ENCODE assay signal across 1 fruit fly cellular context in the genomic region with DNA sequence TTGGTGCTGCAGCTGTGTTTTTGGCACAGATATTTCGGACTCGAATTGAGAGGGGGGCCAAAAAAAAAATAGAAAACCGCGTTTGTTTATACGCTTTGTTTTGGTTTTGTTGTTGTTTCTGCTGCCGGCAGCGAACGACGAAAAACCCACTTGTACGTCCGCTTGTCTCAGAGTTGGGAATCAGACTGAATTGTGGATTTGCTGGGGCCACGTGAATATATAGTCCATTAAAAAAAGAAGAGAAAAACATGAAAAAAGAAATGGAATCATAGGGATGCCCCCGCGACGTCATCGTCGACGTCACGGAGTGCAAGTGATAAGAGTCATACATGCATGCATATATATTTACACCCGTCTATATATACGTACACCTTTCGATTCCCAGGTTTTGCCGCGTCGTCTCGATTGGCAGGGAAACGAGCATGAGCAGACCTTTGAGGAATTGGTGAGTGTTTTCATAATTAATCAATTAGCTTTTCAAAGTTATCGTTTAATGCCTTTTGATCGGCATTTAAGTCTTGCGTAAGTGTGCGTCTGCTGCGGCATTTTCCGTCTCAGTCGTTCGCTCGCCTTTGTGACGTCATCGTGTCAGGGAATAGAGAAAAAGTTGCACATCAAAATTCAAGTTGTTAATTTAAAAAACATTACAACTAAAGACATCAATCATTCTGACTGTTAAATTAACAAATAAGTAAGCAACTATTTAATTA.
TF ChIP-seq lines count a peak whose summit lies in the region.

No protein-coding gene starts in this region.

TF ChIP-seq in whole organism, embryonic, 481 proteins besides CTCF, POLR2A, EP300 and RAD21 (continued from another document):
- no peak for TF ChIP-seq CG1602 (GFP tag; optimal IDR thresholded peaks at IDR 0.05; lab: Kevin White, UChicago)
- no peak for TF ChIP-seq CG6272 (GFP tag; IDR thresholded peaks at IDR 0.05; lab: Robert Waterston, UW)
- TF ChIP-seq exex (tag; optimal IDR thresholded peaks at IDR 0.05; lab: Kevin White, UChicago): peak; percentile 71
- no peak for TF ChIP-seq Dfd (GFP tag; optimal IDR thresholded peaks at IDR 0.05; lab: Kevin White, UChicago)
- TF ChIP-seq nmo (GFP tag; optimal IDR thresholded peaks at IDR 0.05; lab: Kevin White, UChicago): no peak
- no peak for TF ChIP-seq CG10209 (GFP tag; optimal IDR thresholded peaks at IDR 0.05; lab: Kevin White, UChicago)
- no peak for TF ChIP-seq ems (GFP tag; optimal IDR thresholded peaks at IDR 0.05; lab: Kevin White, UChicago)
- TF ChIP-seq fd3F (GFP tag; optimal IDR thresholded peaks at IDR 0.05; lab: Kevin White, UChicago): no peak
- TF ChIP-seq Awh (GFP tag; IDR thresholded peaks at IDR 0.05; lab: Robert Waterston, UW): no peak; the same call in 1 of the 2 replicates
- TF ChIP-seq Mad (GFP tag; optimal IDR thresholded peaks at IDR 0.05; lab: Kevin White, UChicago): no peak
- no peak for TF ChIP-seq vfl (GFP tag; optimal IDR thresholded peaks at IDR 0.05; lab: Kevin White, UChicago)
- TF ChIP-seq CG6175 (GFP tag; IDR thresholded peaks at IDR 0.05; lab: Robert Waterston, UW): no peak
- no peak for TF ChIP-seq Eip74EF (GFP tag; optimal IDR thresholded peaks at IDR 0.05; lab: Kevin White, UChicago)
- TF ChIP-seq CG9727 (GFP tag; optimal IDR thresholded peaks at IDR 0.05; lab: Kevin White, UChicago): no peak
- no peak for TF ChIP-seq psq (GFP tag; optimal IDR thresholded peaks at IDR 0.05; lab: Kevin White, UChicago)
- no peak for TF ChIP-seq CG7271 (tag; optimal IDR thresholded peaks at IDR 0.05; lab: Kevin White, UChicago)
- TF ChIP-seq CG3995 (GFP tag; optimal IDR thresholded peaks at IDR 0.05; lab: Kevin White, UChicago): no peak
- TF ChIP-seq CG4707 (GFP tag; optimal IDR thresholded peaks at IDR 0.05; lab: Kevin White, UChicago): no peak
- no peak for TF ChIP-seq hkb (optimal IDR thresholded peaks at IDR 0.05; lab: Kevin White, UChicago)
- no peak for TF ChIP-seq hkb (GFP tag; IDR thresholded peaks at IDR 0.05; lab: Robert Waterston, UW)
- no peak for TF ChIP-seq ro (GFP tag; IDR thresholded peaks at IDR 0.05; lab: Robert Waterston, UW)
- no peak for TF ChIP-seq Atf6 (GFP tag; IDR thresholded peaks at IDR 0.05; lab: Robert Waterston, UW)
- no peak for TF ChIP-seq CG30020 (tag; optimal IDR thresholded peaks at IDR 0.05; lab: Kevin White, UChicago)
- TF ChIP-seq CG12071 (GFP tag; optimal IDR thresholded peaks at IDR 0.05; lab: Kevin White, UChicago): no peak
- TF ChIP-seq CG17328 (GFP tag; IDR thresholded peaks at IDR 0.05; lab: Robert Waterston, UW): no peak
- TF ChIP-seq ewg (GFP tag; optimal IDR thresholded peaks at IDR 0.05; lab: Kevin White, UChicago): no peak
- TF ChIP-seq lov (optimal IDR thresholded peaks at IDR 0.05; lab: Kevin White, UChicago): no peak
- TF ChIP-seq lov (GFP tag; IDR thresholded peaks at IDR 0.05; lab: Robert Waterston, UW): no peak
- TF ChIP-seq CG9932 (GFP tag; IDR thresholded peaks at IDR 0.05; lab: Robert Waterston, UW): no peak
- TF ChIP-seq chm (GFP tag; IDR thresholded peaks at IDR 0.05; lab: Robert Waterston, UW): 0 out of 2 replicates have a peak, but pooled peaks have one; percentile 8
- TF ChIP-seq hbn (GFP tag; IDR thresholded peaks at IDR 0.05; lab: Robert Waterston, UW; ENCODE audit: partially characterized antibody): no peak
- no peak for TF ChIP-seq vvl (GFP tag; IDR thresholded peaks at IDR 0.05; lab: Robert Waterston, UW)
- TF ChIP-seq Fer1 (GFP tag; optimal IDR thresholded peaks at IDR 0.05; lab: Kevin White, UChicago): no peak
- no peak for TF ChIP-seq unc-4 (GFP tag; IDR thresholded peaks at IDR 0.05; lab: Robert Waterston, UW; ENCODE audit: partially characterized antibody)
- TF ChIP-seq CG10431 (GFP tag; optimal IDR thresholded peaks at IDR 0.05; lab: Kevin White, UChicago): no peak
- TF ChIP-seq CG16815 (GFP tag; optimal IDR thresholded peaks at IDR 0.05; lab: Kevin White, UChicago): no peak
- peak; percentile 54 for TF ChIP-seq nom (GFP tag; optimal IDR thresholded peaks at IDR 0.05; lab: Kevin White, UChicago)
- TF ChIP-seq CG18476 (GFP tag; optimal IDR thresholded peaks at IDR 0.05; lab: Kevin White, UChicago): no peak
- TF ChIP-seq NFAT (GFP tag; IDR thresholded peaks at IDR 0.05; lab: Robert Waterston, UW): no peak
- no peak for TF ChIP-seq Nf-YB (GFP tag; optimal IDR thresholded peaks at IDR 0.05; lab: Kevin White, UChicago)
- no peak for TF ChIP-seq CG30403 (GFP tag; optimal IDR thresholded peaks at IDR 0.05; lab: Kevin White, UChicago)
- TF ChIP-seq Taf1 (GFP tag; IDR thresholded peaks at IDR 0.05; lab: Robert Waterston, UW): no peak
- TF ChIP-seq Aef1 (GFP tag; IDR thresholded peaks at IDR 0.05; lab: Robert Waterston, UW): no peak
- no peak for TF ChIP-seq cad (GFP tag; optimal IDR thresholded peaks at IDR 0.05; lab: Kevin White, UChicago)
- no peak for TF ChIP-seq ato (GFP tag; IDR thresholded peaks at IDR 0.05; lab: Robert Waterston, UW; ENCODE audit: partially characterized antibody)
- no peak for TF ChIP-seq CG11560 (tag; IDR thresholded peaks at IDR 0.05; lab: Robert Waterston, UW)
- TF ChIP-seq rib (GFP tag; IDR thresholded peaks at IDR 0.05; lab: Robert Waterston, UW): no peak
- no peak for TF ChIP-seq Ets97D (GFP tag; optimal IDR thresholded peaks at IDR 0.05; lab: Kevin White, UChicago)
- no peak for TF ChIP-seq B-H2 (GFP tag; optimal IDR thresholded peaks at IDR 0.05; lab: Kevin White, UChicago)
- no peak for TF ChIP-seq Ssrp (tag; optimal IDR thresholded peaks at IDR 0.05; lab: Kevin White, UChicago)
- peak; percentile 25; the same call in 1 of the 2 replicates for TF ChIP-seq bbx (GFP tag; IDR thresholded peaks at IDR 0.05; lab: Robert Waterston, UW; ENCODE audit: partially characterized antibody)
- no peak for TF ChIP-seq CG7357 (GFP tag; IDR thresholded peaks at IDR 0.05; lab: Robert Waterston, UW)
- TF ChIP-seq Antp (GFP tag; optimal IDR thresholded peaks at IDR 0.05; lab: Kevin White, UChicago): no peak
- no peak for TF ChIP-seq lab (GFP tag; optimal IDR thresholded peaks at IDR 0.05; lab: Kevin White, UChicago)
- TF ChIP-seq scrt (GFP tag; optimal IDR thresholded peaks at IDR 0.05; lab: Kevin White, UChicago): no peak
- no peak for TF ChIP-seq Hr78 (GFP tag; optimal IDR thresholded peaks at IDR 0.05; lab: Kevin White, UChicago)
- no peak for TF ChIP-seq CHES-1-like (GFP tag; optimal IDR thresholded peaks at IDR 0.05; lab: Kevin White, UChicago)
- no peak for TF ChIP-seq maf-S (GFP tag; optimal IDR thresholded peaks at IDR 0.05; lab: Kevin White, UChicago)
- no peak for TF ChIP-seq Hr3 (GFP tag; optimal IDR thresholded peaks at IDR 0.05; lab: Kevin White, UChicago)
- no peak for TF ChIP-seq Lpt (GFP tag; optimal IDR thresholded peaks at IDR 0.05; lab: Kevin White, UChicago)
- TF ChIP-seq Ptx1 (GFP tag; IDR thresholded peaks at IDR 0.05; lab: Robert Waterston, UW): no peak
- no peak for TF ChIP-seq HLH54F (GFP tag; optimal IDR thresholded peaks at IDR 0.05; lab: Kevin White, UChicago)
- TF ChIP-seq CG12391 (tag; optimal IDR thresholded peaks at IDR 0.05; lab: Kevin White, UChicago): no peak
- no peak for TF ChIP-seq CG8281 (tag; optimal IDR thresholded peaks at IDR 0.05; lab: Kevin White, UChicago)
- no peak for TF ChIP-seq eve (GFP tag; optimal IDR thresholded peaks at IDR 0.05; lab: Kevin White, UChicago)
- TF ChIP-seq Doc3 (GFP tag; IDR thresholded peaks at IDR 0.05; lab: Robert Waterston, UW; ENCODE audit: partially characterized antibody): no peak
- TF ChIP-seq twi (tag; optimal IDR thresholded peaks at IDR 0.05; lab: Kevin White, UChicago): no peak
- TF ChIP-seq sqz (GFP tag; optimal IDR thresholded peaks at IDR 0.05; lab: Kevin White, UChicago): no peak
- no peak for TF ChIP-seq CG16813 (GFP tag; IDR thresholded peaks at IDR 0.05; lab: Robert Waterston, UW; ENCODE audit: partially characterized antibody)
- TF ChIP-seq CG31441 (GFP tag; IDR thresholded peaks at IDR 0.05; lab: Robert Waterston, UW): no peak
- TF ChIP-seq HmgZ (tag; optimal IDR thresholded peaks at IDR 0.05; lab: Kevin White, UChicago): no peak
- TF ChIP-seq knrl (GFP tag; IDR thresholded peaks at IDR 0.05; lab: Robert Waterston, UW; ENCODE audit: partially characterized antibody): no peak
- peak; percentile 9 for TF ChIP-seq shn (GFP tag; optimal IDR thresholded peaks at IDR 0.05; lab: Kevin White, UChicago)
- TF ChIP-seq CG7987 (GFP tag; optimal IDR thresholded peaks at IDR 0.05; lab: Kevin White, UChicago): no peak
- no peak for TF ChIP-seq Camta (GFP tag; optimal IDR thresholded peaks at IDR 0.05; lab: Kevin White, UChicago)
- no peak for TF ChIP-seq ATbp (GFP tag; optimal IDR thresholded peaks at IDR 0.05; lab: Kevin White, UChicago)
- TF ChIP-seq her (GFP tag; optimal IDR thresholded peaks at IDR 0.05; lab: Kevin White, UChicago): no peak
- no peak for TF ChIP-seq tin (GFP tag; optimal IDR thresholded peaks at IDR 0.05; lab: Kevin White, UChicago)
- no peak for TF ChIP-seq CG15479 (GFP tag; optimal IDR thresholded peaks at IDR 0.05; lab: Kevin White, UChicago)
- peak; percentile 35 for TF ChIP-seq Med (GFP tag; lab: Kevin White, UChicago)
- TF ChIP-seq HLHmδ (GFP tag; optimal IDR thresholded peaks at IDR 0.05; lab: Kevin White, UChicago): no peak
- no peak for TF ChIP-seq Oli (tag; optimal IDR thresholded peaks at IDR 0.05; lab: Kevin White, UChicago)
- TF ChIP-seq CG4730 (GFP tag; IDR thresholded peaks at IDR 0.05; lab: Robert Waterston, UW): no peak
- peak; percentile 69 for TF ChIP-seq CG4360 (GFP tag; IDR thresholded peaks at IDR 0.05; lab: Robert Waterston, UW)
- TF ChIP-seq CG1792 (GFP tag; optimal IDR thresholded peaks at IDR 0.05; lab: Kevin White, UChicago): no peak
- no peak for TF ChIP-seq CG4404 (GFP tag; IDR thresholded peaks at IDR 0.05; lab: Robert Waterston, UW)
- no peak for TF ChIP-seq CG5180 (GFP tag; optimal IDR thresholded peaks at IDR 0.05; lab: Kevin White, UChicago)
- TF ChIP-seq tna (GFP tag; IDR thresholded peaks at IDR 0.05; lab: Robert Waterston, UW; ENCODE audit: partially characterized antibody): no peak
- TF ChIP-seq aop (GFP tag; IDR thresholded peaks at IDR 0.05; lab: Robert Waterston, UW): no peak
- no peak for TF ChIP-seq CG6813 (GFP tag; optimal IDR thresholded peaks at IDR 0.05; lab: Kevin White, UChicago)
- TF ChIP-seq prd (optimal IDR thresholded peaks at IDR 0.05; lab: Kevin White, UChicago): no peak
- TF ChIP-seq prd (GFP tag; IDR thresholded peaks at IDR 0.05; lab: Robert Waterston, UW): no peak
- no peak for TF ChIP-seq bcd (GFP tag; optimal IDR thresholded peaks at IDR 0.05; lab: Kevin White, UChicago)
- TF ChIP-seq Pdp1 (GFP tag; optimal IDR thresholded peaks at IDR 0.05; lab: Kevin White, UChicago): peak in 1 of 2 experiments; percentile 99
- peak; percentile 12 for TF ChIP-seq kah (GFP tag; optimal IDR thresholded peaks at IDR 0.05; lab: Kevin White, UChicago)
- no peak for TF ChIP-seq CG18599 (GFP tag; optimal IDR thresholded peaks at IDR 0.05; lab: Kevin White, UChicago)
- TF ChIP-seq CG13424 (tag; optimal IDR thresholded peaks at IDR 0.05; lab: Kevin White, UChicago): no peak
- no peak for TF ChIP-seq Kr (GFP tag; optimal IDR thresholded peaks at IDR 0.05; lab: Kevin White, UChicago)
- peak; percentile 3 for TF ChIP-seq fd96Cb (tag; optimal IDR thresholded peaks at IDR 0.05; lab: Kevin White, UChicago)
- TF ChIP-seq CG14050 (GFP tag; IDR thresholded peaks at IDR 0.05; lab: Robert Waterston, UW): no peak
- no peak for TF ChIP-seq pan (optimal IDR thresholded peaks at IDR 0.05; lab: Kevin White, UChicago)
- no peak for TF ChIP-seq pan (GFP tag; optimal IDR thresholded peaks at IDR 0.05 in 1 of 2, IDR thresholded peaks at IDR 0.05 in 1 of 2)
- TF ChIP-seq ham (GFP tag; IDR thresholded peaks at IDR 0.05; lab: Robert Waterston, UW): no peak
- TF ChIP-seq CG9876 (GFP tag; optimal IDR thresholded peaks at IDR 0.05; lab: Kevin White, UChicago): no peak
- TF ChIP-seq CG2678 (tag; optimal IDR thresholded peaks at IDR 0.05; lab: Kevin White, UChicago): no peak
- no peak for TF ChIP-seq stc (GFP tag; IDR thresholded peaks at IDR 0.05; lab: Robert Waterston, UW)
- TF ChIP-seq Neu2 (GFP tag; optimal IDR thresholded peaks at IDR 0.05; lab: Kevin White, UChicago; ENCODE audit: borderline replicate concordance): no peak
- no peak for TF ChIP-seq bsh (GFP tag; optimal IDR thresholded peaks at IDR 0.05; lab: Kevin White, UChicago)
- TF ChIP-seq CG14441 (GFP tag; IDR thresholded peaks at IDR 0.05; lab: Robert Waterston, UW): no peak
- no peak for TF ChIP-seq mirr (GFP tag; optimal IDR thresholded peaks at IDR 0.05; lab: Kevin White, UChicago)
- TF ChIP-seq CG16863 (GFP tag; optimal IDR thresholded peaks at IDR 0.05; lab: Kevin White, UChicago): no peak
- TF ChIP-seq CG32772 (GFP tag; IDR thresholded peaks at IDR 0.05; lab: Robert Waterston, UW): peak; percentile 38; the same call in 1 of the 2 replicates
- no peak for TF ChIP-seq CG13624 (GFP tag; optimal IDR thresholded peaks at IDR 0.05; lab: Kevin White, UChicago)
- TF ChIP-seq dm (GFP tag; optimal IDR thresholded peaks at IDR 0.05; lab: Kevin White, UChicago): no peak
- no peak for TF ChIP-seq Asciz (GFP tag; optimal IDR thresholded peaks at IDR 0.05; lab: Kevin White, UChicago)
- TF ChIP-seq CG34376 (GFP tag; optimal IDR thresholded peaks at IDR 0.05; lab: Kevin White, UChicago): peak; percentile 4
- no peak for TF ChIP-seq CG17802 (tag; optimal IDR thresholded peaks at IDR 0.05; lab: Kevin White, UChicago)
- no peak for TF ChIP-seq Ravus (GFP tag; IDR thresholded peaks at IDR 0.05; lab: Robert Waterston, UW)
- TF ChIP-seq amos (GFP tag; IDR thresholded peaks at IDR 0.05; lab: Robert Waterston, UW; ENCODE audit: partially characterized antibody): no peak
- no peak for TF ChIP-seq Lhr (GFP tag; optimal IDR thresholded peaks at IDR 0.05; lab: Kevin White, UChicago)
- no peak for TF ChIP-seq az2 (GFP tag; optimal IDR thresholded peaks at IDR 0.05; lab: Kevin White, UChicago)
- no peak for TF ChIP-seq tio (GFP tag; optimal IDR thresholded peaks at IDR 0.05; lab: Kevin White, UChicago)
- peak; percentile 67 for TF ChIP-seq BtbVII (GFP tag; optimal IDR thresholded peaks at IDR 0.05; lab: Kevin White, UChicago)
